Fruit fly (Drosophila melanogaster) whole organism, embryonic: ENCODE results near the gene SIFaR.
A peak's percentile ranks its signal among the peaks of the same experiment; 100 is the strongest.

Source experiments
- Awh ChIP-seq: fragments of 200-800 bp; sonication (Bioruptor generic); IDR thresholded peaks from 2 replicates; pipeline ENCODE4, ENCODE4 v1.3.6; 2022; ENCODE audit warnings: missing biosample characterization, missing genetic modification characterization
- CG10147 ChIP-seq: fragments of 200-800 bp; sonication (Bioruptor generic); optimal IDR thresholded peaks from 2 replicates; lab custom pipeline; 2019; ENCODE audit warnings: missing biosample characterization, mild to moderate bottlenecking, missing genetic modification characterization, moderate library complexity
- CG10979 ChIP-seq: fragments of 200-800 bp; sonication (Bioruptor generic); optimal IDR thresholded peaks from 2 replicates; lab custom pipeline; 2018; ENCODE audit warnings: missing biosample characterization, mild to moderate bottlenecking, missing genetic modification characterization, moderate library complexity
- CG11504 ChIP-seq: fragments of 200-800 bp; sonication (Bioruptor generic); optimal IDR thresholded peaks from 3 replicates; lab custom pipeline; 2019; ENCODE audit warnings: missing biosample characterization, mild to moderate bottlenecking, missing genetic modification characterization, moderate library complexity
- CG12391 ChIP-seq: fragments of 200-800 bp; sonication (Bioruptor generic); optimal IDR thresholded peaks from 3 replicates; lab custom pipeline; 2018; ENCODE audit warnings: missing biosample characterization, mild to moderate bottlenecking, missing genetic modification characterization, moderate library complexity
- CG15073 ChIP-seq: fragments of 200-800 bp; sonication (Bioruptor generic); optimal IDR thresholded peaks from 2 replicates; lab custom pipeline; 2016; ENCODE audit warnings: missing biosample characterization, missing genetic modification characterization
- CG15696 ChIP-seq: fragments of 200-800 bp; sonication (Bioruptor generic); optimal IDR thresholded peaks from 2 replicates; lab custom pipeline; 2019; ENCODE audit warnings: missing biosample characterization, mild to moderate bottlenecking, missing genetic modification characterization, moderate library complexity
- CG1602 ChIP-seq: fragments of 200-800 bp; sonication (Bioruptor generic); optimal IDR thresholded peaks from 3 replicates; lab custom pipeline; 2016; ENCODE audit warnings: missing biosample characterization, missing genetic modification characterization
- CG16815 ChIP-seq: fragments of 200-800 bp; sonication (Bioruptor generic); optimal IDR thresholded peaks from 3 replicates; lab custom pipeline; 2017; ENCODE audit warnings: missing biosample characterization, mild to moderate bottlenecking, missing genetic modification characterization
- CG16863 ChIP-seq: fragments of 200-800 bp; sonication (Bioruptor generic); optimal IDR thresholded peaks from 3 replicates; lab custom pipeline; 2016; ENCODE audit warnings: missing biosample characterization, missing genetic modification characterization
- CG17328 ChIP-seq: fragments of 200-800 bp; sonication (Bioruptor generic); IDR thresholded peaks from 2 replicates; pipeline ENCODE4 v1.3.6; 2022; ENCODE audit warnings: missing biosample characterization, missing genetic modification characterization
- CG2875 ChIP-seq: fragments of 200-800 bp; sonication (Bioruptor generic); optimal IDR thresholded peaks from 2 replicates; lab custom pipeline; 2017; ENCODE audit warnings: missing biosample characterization, mild to moderate bottlenecking, missing genetic modification characterization, missing genetic modification reagents
- CG30403 ChIP-seq: fragments of 200-800 bp; sonication (Bioruptor generic); optimal IDR thresholded peaks from 3 replicates; lab custom pipeline; 2016; ENCODE audit warnings: missing biosample characterization, missing genetic modification characterization
- CG31441 ChIP-seq: fragments of 200-800 bp; sonication (Bioruptor generic); IDR thresholded peaks from 2 replicates; pipeline ENCODE4 v1.3.6; 2022; ENCODE audit warnings: missing biosample characterization, missing genetic modification characterization
- CG32767 ChIP-seq: fragments of 200-800 bp; sonication (Bioruptor generic); IDR thresholded peaks from 2 replicates; pipeline ENCODE4 v1.3.6; 2022; ENCODE audit warnings: missing biosample characterization, missing genetic modification characterization
- CG3407 ChIP-seq: fragments of 200-800 bp; sonication (Bioruptor generic); optimal IDR thresholded peaks from 2 replicates; lab custom pipeline; 2018; ENCODE audit warnings: missing biosample characterization, mild to moderate bottlenecking, missing genetic modification characterization
- CG3838 ChIP-seq: fragments of 200-800 bp; sonication (Bioruptor generic); optimal IDR thresholded peaks from 3 replicates; lab custom pipeline; 2016; ENCODE audit warnings: missing biosample characterization, missing genetic modification characterization
- CG4424 ChIP-seq: fragments of 200-800 bp; sonication (Bioruptor generic); optimal IDR thresholded peaks from 3 replicates; lab custom pipeline; 2016; ENCODE audit warnings: missing biosample characterization, missing genetic modification characterization
- CG6254 ChIP-seq: fragments of 200-800 bp; sonication (Bioruptor generic); optimal IDR thresholded peaks from 3 replicates; lab custom pipeline; 2017; ENCODE audit warnings: mild to moderate bottlenecking, missing biosample characterization, missing genetic modification reagents, missing genetic modification characterization
- CG6854 ChIP-seq: fragments of 200-800 bp; sonication (Bioruptor generic); optimal IDR thresholded peaks from 3 replicates; lab custom pipeline; 2017; ENCODE audit warnings: missing biosample characterization, mild to moderate bottlenecking, missing genetic modification characterization
- CG7786 ChIP-seq: fragments of 200-800 bp; sonication (Bioruptor generic); optimal IDR thresholded peaks from 2 replicates; lab custom pipeline; 2016; ENCODE audit warnings: missing biosample characterization, missing genetic modification characterization
- CG8359 ChIP-seq: fragments of 200-800 bp; sonication (Bioruptor generic); optimal IDR thresholded peaks from 2 replicates; lab custom pipeline; 2017; ENCODE audit warnings: missing biosample characterization, mild to moderate bottlenecking, missing genetic modification characterization, borderline replicate concordance
- CG9817 ChIP-seq: fragments of 200-800 bp; sonication (Bioruptor generic); optimal IDR thresholded peaks from 2 replicates; lab custom pipeline; 2018; ENCODE audit warnings: missing biosample characterization, mild to moderate bottlenecking, missing genetic modification characterization, moderate library complexity
- Dip2 ChIP-seq: fragments of 200-800 bp; sonication (Bioruptor generic); IDR thresholded peaks from 2 replicates; pipeline ENCODE4 v1.3.6; 2022; ENCODE audit warnings: missing biosample characterization, missing genetic modification characterization
- Ets65A ChIP-seq: fragments of 200-800 bp; sonication (Bioruptor generic); peaks from one replicate; lab custom pipeline; 2016; ENCODE audit warnings: missing biosample characterization, missing genetic modification characterization
- Fer3 ChIP-seq: fragments of 200-800 bp; sonication (Bioruptor generic); optimal IDR thresholded peaks from 2 replicates; lab custom pipeline; 2018; ENCODE audit warnings: missing biosample characterization, mild to moderate bottlenecking, missing genetic modification characterization, moderate library complexity
- Gsc ChIP-seq: fragments of 200-800 bp; sonication (Bioruptor generic); IDR thresholded peaks from 2 replicates; pipeline ENCODE4 v1.3.6; 2022; ENCODE audit warnings: missing biosample characterization, missing genetic modification characterization
- HmgZ ChIP-seq: fragments of 200-800 bp; sonication (Bioruptor generic); optimal IDR thresholded peaks from 2 replicates; lab custom pipeline; 2018; ENCODE audit warnings: missing biosample characterization, mild to moderate bottlenecking, missing genetic modification characterization
- Hr78 ChIP-seq, 2 experiments: fragments of 200-800 bp in 1 of 2; fragments of >200 bp in 1 of 2; sonication (Bioruptor generic) in 1 of 2; optimal IDR thresholded peaks; 2 replicates each; lab custom pipeline; 2017 to 2019; ENCODE audit warnings: missing biosample characterization in 2 of 2, missing genetic modification characterization in 2 of 2, mild to moderate bottlenecking in 1 of 2, moderate library complexity in 1 of 2
- Mad ChIP-seq: fragments of 200-800 bp; sonication (Bioruptor generic); optimal IDR thresholded peaks from 2 replicates; lab custom pipeline; 2016; ENCODE audit warnings: missing biosample characterization, missing genetic modification characterization
- Max ChIP-seq: fragments of 200-800 bp; sonication (Bioruptor generic); optimal IDR thresholded peaks from 2 replicates; lab custom pipeline; 2016; ENCODE audit warnings: missing biosample characterization, mild to moderate bottlenecking, missing genetic modification characterization
- Rx ChIP-seq: fragments of 200-800 bp; sonication (Bioruptor generic); IDR thresholded peaks from 2 replicates; pipeline ENCODE4 v1.3.6; 2022; ENCODE audit warnings: missing biosample characterization, missing genetic modification characterization
- Six4 ChIP-seq: fragments of 200-800 bp; sonication (Bioruptor generic); optimal IDR thresholded peaks from 2 replicates; lab custom pipeline; 2016; ENCODE audit warnings: missing biosample characterization, missing genetic modification characterization
- Sry-β ChIP-seq: fragments of 200-800 bp; sonication (Bioruptor generic); optimal IDR thresholded peaks from 2 replicates; lab custom pipeline; 2018; ENCODE audit warnings: missing biosample characterization, mild to moderate bottlenecking, missing genetic modification characterization, moderate library complexity
- Ssrp ChIP-seq: fragments of 200-800 bp; sonication (Bioruptor generic); optimal IDR thresholded peaks from 2 replicates; lab custom pipeline; 2018; ENCODE audit warnings: missing biosample characterization, mild to moderate bottlenecking, missing genetic modification characterization, moderate library complexity
- Usf ChIP-seq: fragments of 200-800 bp; sonication (Bioruptor generic); optimal IDR thresholded peaks from 2 replicates; lab custom pipeline; 2017; ENCODE audit warnings: missing genotype, missing biosample characterization, missing genetic modification characterization
- cg ChIP-seq: fragments of 200-800 bp; sonication (Bioruptor generic); optimal IDR thresholded peaks from 3 replicates; lab custom pipeline; 2019; ENCODE audit warnings: missing biosample characterization, mild to moderate bottlenecking, missing genetic modification characterization, moderate library complexity
- chif ChIP-seq, 2 experiments: fragments of 200-800 bp; sonication (Bioruptor generic); optimal IDR thresholded peaks; 3 replicates each; lab custom pipeline; 2016; ENCODE audit warnings: missing biosample characterization in 2 of 2, missing genetic modification characterization in 2 of 2
- ems ChIP-seq: fragments of 200-800 bp; sonication (Bioruptor generic); optimal IDR thresholded peaks from 3 replicates; lab custom pipeline; 2016; ENCODE audit warnings: missing biosample characterization, missing genetic modification characterization
- ewg ChIP-seq: fragments of 200-800 bp; sonication (Bioruptor generic); optimal IDR thresholded peaks from 3 replicates; lab custom pipeline; 2017; ENCODE audit warnings: mild to moderate bottlenecking, missing biosample characterization, missing genetic modification reagents, missing genetic modification characterization
- exex ChIP-seq: fragments of 200-800 bp; sonication (Bioruptor generic); optimal IDR thresholded peaks from 4 replicates; lab custom pipeline; 2018; ENCODE audit warnings: missing biosample characterization, mild to moderate bottlenecking, missing genetic modification characterization, moderate library complexity
- gsb ChIP-seq: fragments of 200-800 bp; sonication (Bioruptor generic); IDR thresholded peaks from 2 replicates; pipeline ENCODE4 v1.3.6; 2022; ENCODE audit warnings: missing biosample characterization, missing genetic modification characterization
- kni ChIP-seq: fragments of 200-800 bp; sonication (Bioruptor generic); optimal IDR thresholded peaks from 3 replicates; lab custom pipeline; 2017; ENCODE audit warnings: mild to moderate bottlenecking, missing biosample characterization, missing genetic modification reagents, missing genetic modification characterization
- lilli ChIP-seq: fragments of 200-800 bp; sonication (Bioruptor generic); optimal IDR thresholded peaks from 3 replicates; lab custom pipeline; 2016; ENCODE audit warnings: missing biosample characterization, missing genetic modification characterization
- nau ChIP-seq: fragments of 200-800 bp; sonication (Bioruptor generic); optimal IDR thresholded peaks from 3 replicates; lab custom pipeline; 2017; ENCODE audit warnings: missing biosample characterization, mild to moderate bottlenecking, missing genetic modification characterization, missing genetic modification reagents
- otp ChIP-seq: fragments of 200-800 bp; sonication (Bioruptor generic); IDR thresholded peaks from 3 replicates; pipeline ENCODE4, ENCODE4 v1.3.6; 2022; ENCODE audit warnings: missing biosample characterization, missing genetic modification characterization
- pan ChIP-seq, 4 experiments: fragments of >200 bp in 3 of 4; fragments of 200-800 bp in 1 of 4; sonication (Bioruptor generic) in 1 of 4; optimal IDR thresholded peaks in 3 of 4; IDR thresholded peaks in 1 of 4; 2 replicates each; pipeline versions ENCODE4 v1.3.6 to Lab custom; 2017 to 2022; ENCODE audit warnings: missing biosample characterization in 2 of 4, missing genetic modification characterization in 2 of 4, mixed read lengths in 1 of 4
- sens ChIP-seq: fragments of 200-800 bp; sonication (Bioruptor generic); peaks from one replicate; lab custom pipeline; 2016; ENCODE audit warnings: missing biosample characterization, missing genetic modification characterization
- zen ChIP-seq: fragments of 200-800 bp; sonication (Bioruptor generic); optimal IDR thresholded peaks from 3 replicates; lab custom pipeline; 2018; ENCODE audit warnings: missing biosample characterization, mild to moderate bottlenecking, missing genetic modification characterization, moderate library complexity
- zfh1 ChIP-seq: fragments of 200-800 bp; sonication (Bioruptor generic); IDR thresholded peaks from 3 replicates; pipeline ENCODE4 v1.3.6; 2022; ENCODE audit warnings: missing biosample characterization, missing genetic modification characterization

The SIFaR gene

DNA sequence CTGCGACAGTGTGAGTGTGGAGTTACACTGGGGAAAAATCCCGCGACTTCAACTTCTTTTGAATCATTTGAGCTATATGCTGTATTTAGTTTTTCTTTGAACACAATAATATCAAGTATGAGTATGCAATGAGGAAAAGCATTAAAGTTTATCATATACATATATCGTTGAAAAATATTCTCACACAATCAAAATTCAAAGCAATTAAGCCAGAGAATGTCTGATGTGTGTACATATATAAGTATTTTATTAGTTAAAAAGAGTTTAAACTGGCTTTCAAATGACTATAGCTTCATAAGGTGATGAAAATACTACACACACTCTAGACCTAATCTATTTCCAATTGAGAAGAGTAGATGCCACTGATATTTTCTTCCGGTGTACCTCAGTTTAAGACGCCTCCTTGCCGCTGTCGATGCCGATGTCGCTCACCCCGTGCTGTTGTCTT, 43.0 kb upstream of the SIFaR start (continued):
- TF ChIP-seq Ssrp (tag; lab: Kevin White, UChicago): peak; percentile 70
- peak; percentile 25 for TF ChIP-seq nau (GFP tag; lab: Kevin White, UChicago)
- peak; percentile 37 for TF ChIP-seq CG3407 (GFP tag; lab: Kevin White, UChicago)
- 0 out of 3 replicates have a peak, but pooled peaks have one; percentile 31 for TF ChIP-seq zfh1 (GFP tag; lab: Robert Waterston, UW)
- TF ChIP-seq sens: peak; percentile 94
- TF ChIP-seq CG3838 (GFP tag; lab: Kevin White, UChicago): peak; percentile 6
- TF ChIP-seq ewg (GFP tag; lab: Kevin White, UChicago): peak; percentile 41
- TF ChIP-seq Max (GFP tag; lab: Kevin White, UChicago): peak; percentile 42
- TF ChIP-seq Mad (GFP tag; lab: Kevin White, UChicago): peak; percentile 34
- TF ChIP-seq Usf (GFP tag; lab: Kevin White, UChicago): peak; percentile 66
- peak; percentile 10 for TF ChIP-seq ems (GFP tag; lab: Kevin White, UChicago)
- peak; percentile 61 for TF ChIP-seq CG1602
- TF ChIP-seq Six4 (GFP tag; lab: Kevin White, UChicago): peak; percentile 19
- no peak for TF ChIP-seq zen (tag; lab: Kevin White, UChicago)
- TF ChIP-seq kni: peak; percentile 24
- TF ChIP-seq CG16815: peak; percentile 78
- no peak for TF ChIP-seq CG17328
- peak; percentile 56 for TF ChIP-seq Ets65A
- TF ChIP-seq CG10147: no peak
- TF ChIP-seq Gsc (GFP tag; lab: Robert Waterston, UW): no peak
- TF ChIP-seq CG6254 (GFP tag; lab: Kevin White, UChicago): no peak
- TF ChIP-seq cg (GFP tag; lab: Kevin White, UChicago): peak; percentile 35
- no peak for TF ChIP-seq pan (optimal IDR thresholded peaks at IDR 0.05; lab: Kevin White, UChicago)
- peak in 1 of 2 experiments; percentile 18 for TF ChIP-seq pan (GFP tag; optimal IDR thresholded peaks at IDR 0.05 in 1 of 2, IDR thresholded peaks at IDR 0.05 in 1 of 2)
- peak; percentile 75 for TF ChIP-seq CG30403 (GFP tag; lab: Kevin White, UChicago)
- peak; percentile 28; the same call in 1 of the 2 replicates for TF ChIP-seq CG32767
- TF ChIP-seq CG8359 (GFP tag; lab: Kevin White, UChicago): peak; percentile 18
- TF ChIP-seq HmgZ (tag; lab: Kevin White, UChicago): no peak
- peak; percentile 78 for TF ChIP-seq CG10979 (tag; lab: Kevin White, UChicago)
- TF ChIP-seq CG15073: peak; percentile 33
- TF ChIP-seq Hr78 (GFP tag; optimal IDR thresholded peaks at IDR 0.05; lab: Kevin White, UChicago): no peak
- TF ChIP-seq exex (tag; lab: Kevin White, UChicago): no peak
- no peak for TF ChIP-seq gsb (GFP tag; lab: Robert Waterston, UW)
- peak; percentile 66 for TF ChIP-seq CG31441
- no peak for TF ChIP-seq CG9817
- TF ChIP-seq CG16863 (GFP tag; lab: Kevin White, UChicago): peak; percentile 9
- no peak for TF ChIP-seq Fer3 (tag; lab: Kevin White, UChicago)
- TF ChIP-seq CG2875: peak; percentile 56
- peak; percentile 70 for TF ChIP-seq CG4424 (GFP tag; lab: Kevin White, UChicago)
- TF ChIP-seq Rx (GFP tag; lab: Robert Waterston, UW): no peak
- no peak for TF ChIP-seq CG6854 (GFP tag; lab: Kevin White, UChicago)
- peak in 1 of 2 experiments; percentile 72 for TF ChIP-seq chif (GFP tag; optimal IDR thresholded peaks at IDR 0.05; lab: Kevin White, UChicago)
- no peak for TF ChIP-seq Dip2 (GFP tag; lab: Robert Waterston, UW)
- TF ChIP-seq CG7786 (GFP tag; lab: Kevin White, UChicago): peak; percentile 4
- no peak for TF ChIP-seq Sry-β
- no peak for TF ChIP-seq Awh
- peak; percentile 75 for TF ChIP-seq CG12391 (tag; lab: Kevin White, UChicago)
- peak; percentile 48 for TF ChIP-seq lilli (GFP tag; lab: Kevin White, UChicago)
- peak; percentile 67 for TF ChIP-seq CG11504 (tag; lab: Kevin White, UChicago)
- TF ChIP-seq otp (GFP tag; lab: Robert Waterston, UW): peak; percentile 58; the same call in 1 of the 3 replicates
- TF ChIP-seq CG15696: peak; percentile 76
